Worm (Caenorhabditis elegans): Measurements from ENCODE around the gene ZK402.2.
A peak's percentile ranks its signal among the peaks of the same experiment; 100 is the strongest.

ZK402.2 gene

ce11 chrX:1384538-1384937 lies 19.0 kb upstream of the ZK402.2 start, which contains the start of gene F56C3.8:
F56C3.8 (minus strand) TSS chrX:1384638.
- TF ChIP-seq nhr-11 (tag; optimal IDR thresholded peaks at IDR 0.05) (no peak), ceh-8 (GFP tag; optimal IDR thresholded peaks at IDR 0.05) (no peak), unc-98 (GFP tag; IDR thresholded peaks at IDR 0.05) (no peak), zag-1 (tag; optimal IDR thresholded peaks at IDR 0.05) (no peak), C04F5.9 (tag; optimal IDR thresholded peaks at IDR 0.05) (no peak), nhr-28 (tag; optimal IDR thresholded peaks at IDR 0.05) (no peak), lin-15B (tag; optimal IDR thresholded peaks at IDR 0.05) (no peak), nhr-84 (tag; optimal IDR thresholded peaks at IDR 0.05) (no peak), efl-1 (optimal IDR thresholded peaks at IDR 0.05) (no peak), efl-1 (GFP tag; optimal IDR thresholded peaks at IDR 0.05 in 1 of 2) (no peak), snu-23 (GFP tag; optimal IDR thresholded peaks at IDR 0.05) (no peak), sup-37 (GFP tag; optimal IDR thresholded peaks at IDR 0.05) (no peak), unc-30 (tag; optimal IDR thresholded peaks at IDR 0.05) (no peak)

ce11 chrX:1386893-1387367 lies 16.6 kb upstream of the ZK402.2 start, which contains the start of gene F56C3.1:
F56C3.1 (plus strand) TSS chrX:1387317.
- no peak for TF ChIP-seq mep-1 (tag; optimal IDR thresholded peaks at IDR 0.05)
- TF ChIP-seq ceh-88 (GFP tag; IDR thresholded peaks at IDR 0.05): no peak
- no peak for TF ChIP-seq efl-3 (GFP tag; optimal IDR thresholded peaks at IDR 0.05)
- TF ChIP-seq aly-2 (tag; optimal IDR thresholded peaks at IDR 0.05): no peak
- no peak for TF ChIP-seq egl-27 (tag; optimal IDR thresholded peaks at IDR 0.05)
- TF ChIP-seq unc-98 (GFP tag; IDR thresholded peaks at IDR 0.05): no peak
- no peak for TF ChIP-seq nhr-76 (tag; optimal IDR thresholded peaks at IDR 0.05)
- TF ChIP-seq unc-62 (GFP tag; optimal IDR thresholded peaks at IDR 0.05): no peak
- no peak for TF ChIP-seq efl-1 (optimal IDR thresholded peaks at IDR 0.05)
- no peak for TF ChIP-seq efl-1 (GFP tag; optimal IDR thresholded peaks at IDR 0.05 in 1 of 2)
- no peak for TF ChIP-seq ces-1 (GFP tag; optimal IDR thresholded peaks at IDR 0.05)

ce11 chrX:1389382-1389983 lies 14.1 kb upstream of the ZK402.2 start:
- no peak for TF ChIP-seq blmp-1 (tag; optimal IDR thresholded peaks at IDR 0.05)
- TF ChIP-seq ces-1 (GFP tag; optimal IDR thresholded peaks at IDR 0.05): no peak
- TF ChIP-seq mab-9 (GFP tag; IDR thresholded peaks at IDR 0.05): peak; percentile 57
- no peak for TF ChIP-seq mdl-1 (tag; optimal IDR thresholded peaks at IDR 0.05)
- TF ChIP-seq tlp-1 (tag; optimal IDR thresholded peaks at IDR 0.05): no peak
- peak; percentile 94 for TF ChIP-seq lin-39 (tag; optimal IDR thresholded peaks at IDR 0.05)
- no peak for TF ChIP-seq sptf-1 (tag; optimal IDR thresholded peaks at IDR 0.05)
- TF ChIP-seq egl-13 (tag; optimal IDR thresholded peaks at IDR 0.05): peak; percentile 79
- TF ChIP-seq unc-86 (tag; optimal IDR thresholded peaks at IDR 0.05): peak; percentile 50
- no peak for TF ChIP-seq Y116A8C.19 (tag; optimal IDR thresholded peaks at IDR 0.05; ENCODE audit: borderline replicate concordance)
- peak; percentile 88 for TF ChIP-seq swsn-7 (tag; optimal IDR thresholded peaks at IDR 0.05)
- peak; percentile 84 for TF ChIP-seq fkh-4 (tag; optimal IDR thresholded peaks at IDR 0.05; ENCODE audit: borderline replicate concordance)
- TF ChIP-seq dsc-1 (tag; optimal IDR thresholded peaks at IDR 0.05): peak; percentile 99
- peak; percentile 98 for TF ChIP-seq snu-23 (GFP tag; optimal IDR thresholded peaks at IDR 0.05)
- no peak for TF ChIP-seq F16B12.6 (tag; optimal IDR thresholded peaks at IDR 0.05)
- no peak for TF ChIP-seq aha-1 (tag; optimal IDR thresholded peaks at IDR 0.05)
- TF ChIP-seq alr-1 (tag; optimal IDR thresholded peaks at IDR 0.05; ENCODE audit: borderline replicate concordance): no peak
- TF ChIP-seq rnt-1 (tag; optimal IDR thresholded peaks at IDR 0.05): peak; percentile 43
- TF ChIP-seq ceh-63 (GFP tag; optimal IDR thresholded peaks at IDR 0.05): no peak
- TF ChIP-seq skn-1 (tag; optimal IDR thresholded peaks at IDR 0.05): peak; percentile 98
- TF ChIP-seq nhr-47 (tag; optimal IDR thresholded peaks at IDR 0.05): peak; percentile 98
- no peak for TF ChIP-seq hlh-17 (GFP tag; optimal IDR thresholded peaks at IDR 0.05; ENCODE audit: borderline replicate concordance)
- TF ChIP-seq pax-3 (tag; optimal IDR thresholded peaks at IDR 0.05): peak; percentile 81
- TF ChIP-seq fkh-8 (tag; optimal IDR thresholded peaks at IDR 0.05): peak; percentile 93
- TF ChIP-seq mef-2 (tag; optimal IDR thresholded peaks at IDR 0.05): no peak
- peak; percentile 55 to 83 for TF ChIP-seq lin-35 (GFP tag; optimal IDR thresholded peaks at IDR 0.05)
- TF ChIP-seq lin-14 (GFP tag; optimal IDR thresholded peaks at IDR 0.05): peak; percentile 82
- peak; percentile 91 for TF ChIP-seq nhr-19 (GFP tag; conservative IDR thresholded peaks at IDR 0.05)
- peak; percentile 62 for TF ChIP-seq C04F5.9 (tag; optimal IDR thresholded peaks at IDR 0.05)
- peak; percentile 47 for TF ChIP-seq unc-98 (GFP tag; IDR thresholded peaks at IDR 0.05)
- peak; percentile 91 for TF ChIP-seq fos-1 (tag; optimal IDR thresholded peaks at IDR 0.05)
- peak; percentile 86 for TF ChIP-seq lin-13 (GFP tag; optimal IDR thresholded peaks at IDR 0.05)
- TF ChIP-seq zag-1 (tag; optimal IDR thresholded peaks at IDR 0.05): no peak

Data from whole organism, L1 larva.